Fruit fly (Drosophila melanogaster) whole organism, embryonic: Measurements from ENCODE around the gene wam.

Experiments
- Aef1 ChIP-seq: fragments of 200-800 bp; sonication (Bioruptor generic); IDR thresholded peaks from 3 replicates; pipeline ENCODE4 v1.3.6; 2022; ENCODE audit warnings: missing biosample characterization, missing genetic modification characterization
- Antp ChIP-seq: fragments of 200-800 bp; sonication (Bioruptor generic); optimal IDR thresholded peaks from 3 replicates; lab custom pipeline; 2016; ENCODE audit warnings: missing biosample characterization, missing genetic modification characterization
- BEAF-32 ChIP-seq: fragments of 200-800 bp; sonication (Bioruptor generic); optimal IDR thresholded peaks from 3 replicates; lab custom pipeline; 2017; ENCODE audit warnings: missing biosample characterization, missing genetic modification characterization, mild to moderate bottlenecking, moderate library complexity, missing genetic modification reagents
- CG10209 ChIP-seq: fragments of 200-800 bp; sonication (Bioruptor generic); optimal IDR thresholded peaks from 3 replicates; lab custom pipeline; 2017; ENCODE audit warnings: missing biosample characterization, mild to moderate bottlenecking, missing genetic modification characterization, missing genetic modification reagents
- CG1024 ChIP-seq: fragments of 200-800 bp; sonication (Bioruptor generic); IDR thresholded peaks from 2 replicates; pipeline ENCODE4 v1.3.6; 2022; ENCODE audit warnings: missing biosample characterization, missing genetic modification characterization
- CG10321 ChIP-seq: fragments of 200-800 bp; sonication (Bioruptor generic); IDR thresholded peaks from 2 replicates; pipeline ENCODE4 v1.3.6; 2022; ENCODE audit warnings: missing biosample characterization, missing genetic modification characterization
- CG10543 ChIP-seq: fragments of 200-800 bp; sonication (Bioruptor generic); optimal IDR thresholded peaks from 3 replicates; lab custom pipeline; 2017; ENCODE audit warnings: missing biosample characterization, mild to moderate bottlenecking, missing genetic modification characterization, moderate library complexity
- CG12071 ChIP-seq: fragments of 200-800 bp; sonication (Bioruptor generic); optimal IDR thresholded peaks from 3 replicates; lab custom pipeline; 2018; ENCODE audit warnings: missing biosample characterization, mild to moderate bottlenecking, missing genetic modification characterization
- CG12155 ChIP-seq: fragments of 200-800 bp; sonication (Bioruptor generic); optimal IDR thresholded peaks from 3 replicates; lab custom pipeline; 2016; ENCODE audit warnings: missing biosample characterization, missing genetic modification characterization
- CG12219 ChIP-seq: fragments of 200-800 bp; sonication (Bioruptor generic); optimal IDR thresholded peaks from 3 replicates; lab custom pipeline; 2018; ENCODE audit warnings: missing biosample characterization, mild to moderate bottlenecking, missing genetic modification characterization
- CG12659 ChIP-seq: fragments of 200-800 bp; sonication (Bioruptor generic); optimal IDR thresholded peaks from 3 replicates; lab custom pipeline; 2017; ENCODE audit warnings: mild to moderate bottlenecking, missing biosample characterization, missing genetic modification reagents, missing genetic modification characterization
- CG13287 ChIP-seq: fragments of 200-800 bp; sonication (Bioruptor generic); IDR thresholded peaks from 2 replicates; pipeline ENCODE4 v1.3.6; 2022; ENCODE audit warnings: missing biosample characterization, missing genetic modification characterization; ENCODE audit not compliant: partially characterized antibody
- CG13424 ChIP-seq: fragments of 200-800 bp; sonication (Bioruptor generic); optimal IDR thresholded peaks from 2 replicates; lab custom pipeline; 2019; ENCODE audit warnings: missing biosample characterization, mild to moderate bottlenecking, missing genetic modification characterization, moderate library complexity
- CG15073 ChIP-seq: fragments of 200-800 bp; sonication (Bioruptor generic); optimal IDR thresholded peaks from 2 replicates; lab custom pipeline; 2016; ENCODE audit warnings: missing biosample characterization, missing genetic modification characterization
- CG15269 ChIP-seq: fragments of 200-800 bp; sonication (Bioruptor generic); optimal IDR thresholded peaks from 2 replicates; lab custom pipeline; 2018; ENCODE audit warnings: missing biosample characterization, mild to moderate bottlenecking, missing genetic modification characterization, moderate library complexity
- CG15696 ChIP-seq: fragments of 200-800 bp; sonication (Bioruptor generic); optimal IDR thresholded peaks from 2 replicates; lab custom pipeline; 2019; ENCODE audit warnings: missing biosample characterization, mild to moderate bottlenecking, missing genetic modification characterization, moderate library complexity
- CG17568 ChIP-seq: fragments of 200-800 bp; sonication (Bioruptor generic); optimal IDR thresholded peaks from 2 replicates; lab custom pipeline; 2018; ENCODE audit warnings: missing biosample characterization, mild to moderate bottlenecking, missing genetic modification characterization, moderate library complexity
- CG17829 ChIP-seq: fragments of 200-800 bp; optimal IDR thresholded peaks from 2 replicates; lab custom pipeline; 2019; ENCODE audit warnings: missing biosample characterization, mild to moderate bottlenecking, missing genetic modification characterization, moderate library complexity
- CG31388 ChIP-seq: fragments of 200-800 bp; sonication (Bioruptor generic); optimal IDR thresholded peaks from 2 replicates; lab custom pipeline; 2016; ENCODE audit warnings: missing biosample characterization, missing genetic modification characterization
- CG42726 ChIP-seq: fragments of 200-800 bp; sonication (Bioruptor generic); IDR thresholded peaks from 2 replicates; pipeline ENCODE4 v1.3.6; 2022; ENCODE audit warnings: missing biosample characterization, missing genetic modification characterization; ENCODE audit not compliant: partially characterized antibody
- CG4854 ChIP-seq: fragments of 200-800 bp; sonication (Bioruptor generic); optimal IDR thresholded peaks from 2 replicates; lab custom pipeline; 2016; ENCODE audit warnings: missing biosample characterization, missing genetic modification characterization, inconsistent platforms
- CG7556 ChIP-seq: fragments of 200-800 bp; sonication (Bioruptor generic); optimal IDR thresholded peaks from 2 replicates; lab custom pipeline; 2017; ENCODE audit warnings: missing biosample characterization, mild to moderate bottlenecking, missing genetic modification characterization
- CG9437 ChIP-seq: fragments of 200-800 bp; sonication (Bioruptor generic); optimal IDR thresholded peaks from 2 replicates; lab custom pipeline; 2018; ENCODE audit warnings: missing biosample characterization, mild to moderate bottlenecking, missing genetic modification characterization
- CG9609 ChIP-seq: fragments of 200-800 bp; sonication (Bioruptor generic); optimal IDR thresholded peaks from 3 replicates; lab custom pipeline; 2016; ENCODE audit warnings: missing biosample characterization, missing genetic modification characterization
- Camta ChIP-seq: fragments of 200-800 bp; sonication (Bioruptor generic); optimal IDR thresholded peaks from 2 replicates; lab custom pipeline; 2016; ENCODE audit warnings: missing biosample characterization, missing genetic modification characterization
- D19B ChIP-seq: fragments of 200-800 bp; sonication (Bioruptor generic); optimal IDR thresholded peaks from 2 replicates; lab custom pipeline; 2017; ENCODE audit warnings: missing biosample characterization, mild to moderate bottlenecking, missing genetic modification characterization
- Elba2 ChIP-seq: fragments of 200-800 bp; sonication (Bioruptor generic); optimal IDR thresholded peaks from 3 replicates; lab custom pipeline; 2016; ENCODE audit warnings: missing biosample characterization, missing genetic modification characterization
- GATAe ChIP-seq: fragments of 200-800 bp; sonication (Bioruptor generic); conservative IDR thresholded peaks from 2 replicates; pipeline ENCODE4 v1.3.6; 2022; ENCODE audit warnings: missing biosample characterization, missing genetic modification characterization
- H15 ChIP-seq: fragments of 200-800 bp; sonication (Bioruptor generic); IDR thresholded peaks from 3 replicates; pipeline ENCODE4 v1.3.6; 2022; ENCODE audit warnings: missing biosample characterization, missing genetic modification characterization
- Jarid2 ChIP-seq: fragments of 200-800 bp; sonication (Bioruptor generic); optimal IDR thresholded peaks from 3 replicates; lab custom pipeline; 2017; ENCODE audit warnings: mild to moderate bottlenecking, missing biosample characterization, missing genetic modification reagents, missing genetic modification characterization
- Kr ChIP-seq: fragments of 200-800 bp; sonication (Bioruptor generic); optimal IDR thresholded peaks from 2 replicates; lab custom pipeline; 2017; ENCODE audit warnings: missing biosample characterization, mild to moderate bottlenecking, missing genetic modification characterization
- Meics ChIP-seq: fragments of 200-800 bp; sonication (Bioruptor generic); optimal IDR thresholded peaks from 2 replicates; lab custom pipeline; 2017; ENCODE audit warnings: missing biosample characterization, mild to moderate bottlenecking, missing genetic modification characterization
- Rx ChIP-seq: fragments of 200-800 bp; sonication (Bioruptor generic); IDR thresholded peaks from 2 replicates; pipeline ENCODE4 v1.3.6; 2022; ENCODE audit warnings: missing biosample characterization, missing genetic modification characterization
- Side ChIP-seq: fragments of 200-800 bp; sonication (Bioruptor generic); optimal IDR thresholded peaks from 2 replicates; lab custom pipeline; 2016; ENCODE audit warnings: missing biosample characterization, missing genetic modification characterization
- Sin3A ChIP-seq: fragments of >200 bp; optimal IDR thresholded peaks from 2 replicates; lab custom pipeline; 2018
- chinmo ChIP-seq: fragments of 200-800 bp; sonication (Bioruptor generic); IDR thresholded peaks from 4 replicates; pipeline ENCODE4 v1.3.6; 2022; ENCODE audit warnings: missing biosample characterization, missing genetic modification characterization; ENCODE audit not compliant: partially characterized antibody
- crp ChIP-seq, 2 experiments: fragments of 200-800 bp; sonication (Bioruptor generic); optimal IDR thresholded peaks; 2 replicates in 1 of 2; 3 replicates in 1 of 2; lab custom pipeline; 2017; ENCODE audit warnings: missing biosample characterization in 2 of 2, missing genetic modification characterization in 2 of 2, mild to moderate bottlenecking in 1 of 2, moderate library complexity in 1 of 2
- cwo ChIP-seq: fragments of 200-800 bp; sonication (Bioruptor generic); optimal IDR thresholded peaks from 3 replicates; lab custom pipeline; 2017; ENCODE audit warnings: missing biosample characterization, missing genetic modification characterization, mild to moderate bottlenecking, moderate library complexity, missing genetic modification reagents
- fd3F ChIP-seq: fragments of 200-800 bp; sonication (Bioruptor generic); optimal IDR thresholded peaks from 2 replicates; lab custom pipeline; 2018; ENCODE audit warnings: missing biosample characterization, mild to moderate bottlenecking, missing genetic modification characterization, moderate library complexity
- fd64A ChIP-seq: fragments of 200-800 bp; sonication (Bioruptor generic); optimal IDR thresholded peaks from 3 replicates; lab custom pipeline; 2018; ENCODE audit warnings: missing biosample characterization, mild to moderate bottlenecking, missing genetic modification characterization
- fd96Cb ChIP-seq: fragments of 200-800 bp; sonication (Bioruptor generic); optimal IDR thresholded peaks from 2 replicates; lab custom pipeline; 2018; ENCODE audit warnings: missing biosample characterization, mild to moderate bottlenecking, missing genetic modification characterization, moderate library complexity
- gcm ChIP-seq: fragments of 200-800 bp; sonication (Bioruptor generic); optimal IDR thresholded peaks from 2 replicates; lab custom pipeline; 2019; ENCODE audit warnings: missing biosample characterization, mild to moderate bottlenecking, missing genetic modification characterization, moderate library complexity
- gcm2 ChIP-seq: fragments of 200-800 bp; sonication (Bioruptor generic); optimal IDR thresholded peaks from 2 replicates; lab custom pipeline; 2016; ENCODE audit warnings: missing biosample characterization, missing genetic modification characterization
- jumu ChIP-seq: fragments of 200-800 bp; sonication (Bioruptor generic); optimal IDR thresholded peaks from 3 replicates; lab custom pipeline; 2016; ENCODE audit warnings: missing biosample characterization, missing genetic modification characterization
- kni ChIP-seq: fragments of 200-800 bp; sonication (Bioruptor generic); optimal IDR thresholded peaks from 3 replicates; lab custom pipeline; 2017; ENCODE audit warnings: mild to moderate bottlenecking, missing biosample characterization, missing genetic modification reagents, missing genetic modification characterization
- mld ChIP-seq: fragments of 200-800 bp; sonication (Bioruptor generic); IDR thresholded peaks from 3 replicates; pipeline ENCODE4 v1.3.6; 2022; ENCODE audit warnings: missing biosample characterization, missing genetic modification characterization; ENCODE audit not compliant: partially characterized antibody
- oc ChIP-seq: fragments of 200-800 bp; sonication (Bioruptor generic); optimal IDR thresholded peaks from 2 replicates; lab custom pipeline; 2018; ENCODE audit warnings: missing biosample characterization, mild to moderate bottlenecking, missing genetic modification characterization, moderate library complexity
- onecut ChIP-seq: fragments of 200-800 bp; sonication (Bioruptor generic); IDR thresholded peaks from 2 replicates; pipeline ENCODE4 v1.3.6; 2022; ENCODE audit warnings: missing biosample characterization, missing genetic modification characterization
- pho ChIP-seq: fragments of 200-800 bp; sonication (Bioruptor generic); optimal IDR thresholded peaks from 2 replicates; lab custom pipeline; 2016; ENCODE audit warnings: missing biosample characterization, missing genetic modification characterization
- yki ChIP-seq: fragments of >200 bp; optimal IDR thresholded peaks from 3 replicates; lab custom pipeline; 2018
- zen ChIP-seq: fragments of 200-800 bp; sonication (Bioruptor generic); optimal IDR thresholded peaks from 3 replicates; lab custom pipeline; 2018; ENCODE audit warnings: missing biosample characterization, mild to moderate bottlenecking, missing genetic modification characterization, moderate library complexity

Gene wam

dm6 chr3R:23314332-23314731 lies 26.5 kb upstream of the wam start (continued):
- peak; percentile 46 for TF ChIP-seq gcm (GFP tag; lab: Kevin White, UChicago)
- no peak for TF ChIP-seq CG12155 (GFP tag; lab: Kevin White, UChicago)
- TF ChIP-seq CG17568 (GFP tag; lab: Kevin White, UChicago), result peak; percentile 65
- TF ChIP-seq Side (GFP tag; lab: Kevin White, UChicago), result peak; percentile 49
- TF ChIP-seq CG10321 (GFP tag; lab: Robert Waterston, UW), result 0 out of 2 replicates have a peak, but pooled peaks have one; percentile 38
- TF ChIP-seq CG4854 (GFP tag; lab: Kevin White, UChicago), result no peak
- no peak for TF ChIP-seq Rx (GFP tag; lab: Robert Waterston, UW)
- no peak for TF ChIP-seq pho
- TF ChIP-seq CG13287 (GFP tag; lab: Robert Waterston, UW), result peak; percentile 25; the same call in 1 of the 2 replicates
- TF ChIP-seq onecut (GFP tag; lab: Robert Waterston, UW), result peak; percentile 56; the same call in 1 of the 2 replicates
- peak; percentile 20 for TF ChIP-seq CG12219 (GFP tag; lab: Kevin White, UChicago)
- TF ChIP-seq Jarid2 (GFP tag; lab: Kevin White, UChicago), result peak; percentile 67
- TF ChIP-seq CG15696 (tag; lab: Kevin White, UChicago), result peak; percentile 7
- TF ChIP-seq CG7556 (GFP tag; lab: Kevin White, UChicago), result no peak
- no peak for TF ChIP-seq H15 (GFP tag; lab: Robert Waterston, UW)
- no peak for TF ChIP-seq CG15073
- TF ChIP-seq Meics, result peak; percentile 50
- TF ChIP-seq CG15269 (tag; lab: Kevin White, UChicago), result peak; percentile 50
- peak; percentile 58 for TF ChIP-seq CG12071 (GFP tag; lab: Kevin White, UChicago)
- no peak for TF ChIP-seq Antp (GFP tag; lab: Kevin White, UChicago)
- TF ChIP-seq oc (tag; lab: Kevin White, UChicago), result peak; percentile 50
- TF ChIP-seq CG42726 (GFP tag; lab: Robert Waterston, UW), result no peak
- no peak for TF ChIP-seq CG12659 (GFP tag; lab: Kevin White, UChicago)
- TF ChIP-seq CG1024, result no peak
- no peak for TF ChIP-seq fd96Cb (tag; lab: Kevin White, UChicago)
- TF ChIP-seq kni (GFP tag; lab: Kevin White, UChicago), result peak; percentile 85
- TF ChIP-seq crp (GFP tag; optimal IDR thresholded peaks at IDR 0.05; lab: Kevin White, UChicago), result no peak
- no peak for TF ChIP-seq GATAe (GFP tag; lab: Robert Waterston, UW)
- no peak for TF ChIP-seq cwo
- TF ChIP-seq Camta (GFP tag; lab: Kevin White, UChicago), result no peak
- no peak for TF ChIP-seq jumu (GFP tag; lab: Kevin White, UChicago)
- no peak for TF ChIP-seq BEAF-32
- no peak for TF ChIP-seq CG10209 (GFP tag; lab: Kevin White, UChicago)
- no peak for TF ChIP-seq gcm2 (GFP tag; lab: Kevin White, UChicago)
- peak; percentile 18 for TF ChIP-seq CG13424 (tag; lab: Kevin White, UChicago)
- peak; percentile 54 for TF ChIP-seq fd64A (GFP tag; lab: Kevin White, UChicago)
- peak; percentile 20 for TF ChIP-seq Kr (GFP tag; lab: Kevin White, UChicago)
- TF ChIP-seq Elba2 (GFP tag; lab: Kevin White, UChicago), result no peak
- TF ChIP-seq chinmo (GFP tag; lab: Robert Waterston, UW), result peak; percentile 94
- peak; percentile 56 for TF ChIP-seq CG10543 (GFP tag; lab: Kevin White, UChicago)
- TF ChIP-seq CG31388 (GFP tag; lab: Kevin White, UChicago), result no peak
- TF ChIP-seq CG9609 (GFP tag; lab: Kevin White, UChicago), result no peak
- no peak for TF ChIP-seq zen
- TF ChIP-seq Aef1 (GFP tag; lab: Robert Waterston, UW), result peak; percentile 77
- no peak for TF ChIP-seq Sin3A
- no peak for TF ChIP-seq fd3F (GFP tag; lab: Kevin White, UChicago)
- no peak for TF ChIP-seq mld (GFP tag; lab: Robert Waterston, UW)
- TF ChIP-seq D19B, result no peak
- TF ChIP-seq CG9437 (GFP tag; lab: Kevin White, UChicago), result peak; percentile 12
- peak; percentile 22 for TF ChIP-seq CG17829
- TF ChIP-seq yki (lab: Kevin White, UChicago), result peak; percentile 73
